Fruit fly (Drosophila melanogaster) whole organism, embryonic: ENCODE measurements around the gene Mdh2.

Experiments
- Atf3 ChIP-seq: fragments of 200-800 bp; sonication (Bioruptor generic); optimal IDR thresholded peaks from 3 replicates; lab custom pipeline; 2016; ENCODE audit warnings: missing biosample characterization, missing genetic modification characterization
- B-H2 ChIP-seq: fragments of 200-800 bp; sonication (Bioruptor generic); optimal IDR thresholded peaks from 2 replicates; lab custom pipeline; 2018; ENCODE audit warnings: missing biosample characterization, mild to moderate bottlenecking, missing genetic modification characterization
- BEAF-32 ChIP-seq: fragments of 200-800 bp; sonication (Bioruptor generic); optimal IDR thresholded peaks from 3 replicates; lab custom pipeline; 2017; ENCODE audit warnings: missing biosample characterization, missing genetic modification characterization, mild to moderate bottlenecking, moderate library complexity, missing genetic modification reagents
- Bdp1 ChIP-seq: fragments of 200-800 bp; sonication (Bioruptor generic); optimal IDR thresholded peaks from 3 replicates; lab custom pipeline; 2016; ENCODE audit warnings: missing biosample characterization, missing genetic modification characterization
- CG10209 ChIP-seq: fragments of 200-800 bp; sonication (Bioruptor generic); optimal IDR thresholded peaks from 3 replicates; lab custom pipeline; 2017; ENCODE audit warnings: missing biosample characterization, mild to moderate bottlenecking, missing genetic modification characterization, missing genetic modification reagents
- CG10431 ChIP-seq: fragments of 200-800 bp; sonication (Bioruptor generic); optimal IDR thresholded peaks from 3 replicates; lab custom pipeline; 2018; ENCODE audit warnings: missing biosample characterization, mild to moderate bottlenecking, missing genetic modification characterization
- CG12155 ChIP-seq: fragments of 200-800 bp; sonication (Bioruptor generic); optimal IDR thresholded peaks from 3 replicates; lab custom pipeline; 2016; ENCODE audit warnings: missing biosample characterization, missing genetic modification characterization
- CG15073 ChIP-seq: fragments of 200-800 bp; sonication (Bioruptor generic); optimal IDR thresholded peaks from 2 replicates; lab custom pipeline; 2016; ENCODE audit warnings: missing biosample characterization, missing genetic modification characterization
- CG15514 ChIP-seq: fragments of 200-800 bp; sonication (Bioruptor generic); optimal IDR thresholded peaks from 3 replicates; lab custom pipeline; 2017; ENCODE audit warnings: missing biosample characterization, missing genetic modification characterization, mild to moderate bottlenecking, moderate library complexity, missing genetic modification reagents
- CG17829 ChIP-seq: fragments of 200-800 bp; optimal IDR thresholded peaks from 2 replicates; lab custom pipeline; 2019; ENCODE audit warnings: missing biosample characterization, mild to moderate bottlenecking, missing genetic modification characterization, moderate library complexity
- CG18476 ChIP-seq: fragments of 200-800 bp; sonication (Bioruptor generic); optimal IDR thresholded peaks from 2 replicates; lab custom pipeline; 2016; ENCODE audit warnings: missing biosample characterization, mild to moderate bottlenecking, missing genetic modification characterization
- CG2129 ChIP-seq: fragments of 200-800 bp; sonication (Bioruptor generic); IDR thresholded peaks from 2 replicates; pipeline ENCODE4 v1.3.6; 2022; ENCODE audit warnings: missing biosample characterization, missing genetic modification characterization; ENCODE audit not compliant: partially characterized antibody
- CG3281 ChIP-seq: fragments of 200-800 bp; sonication (Bioruptor generic); optimal IDR thresholded peaks from 3 replicates; lab custom pipeline; 2017; ENCODE audit warnings: missing biosample characterization, mild to moderate bottlenecking, missing genetic modification characterization
- CG33557 ChIP-seq: fragments of 200-800 bp; sonication (Bioruptor generic); optimal IDR thresholded peaks from 2 replicates; lab custom pipeline; 2019; ENCODE audit warnings: missing biosample characterization, mild to moderate bottlenecking, missing genetic modification characterization, moderate library complexity
- CG34422 ChIP-seq: fragments of 200-800 bp; sonication (Bioruptor generic); IDR thresholded peaks from 3 replicates; pipeline ENCODE4 v1.3.6; 2022; ENCODE audit warnings: missing biosample characterization, missing genetic modification characterization
- CG42726 ChIP-seq: fragments of 200-800 bp; sonication (Bioruptor generic); IDR thresholded peaks from 2 replicates; pipeline ENCODE4 v1.3.6; 2022; ENCODE audit warnings: missing biosample characterization, missing genetic modification characterization; ENCODE audit not compliant: partially characterized antibody
- CG4820 ChIP-seq: fragments of 200-800 bp; sonication (Bioruptor generic); optimal IDR thresholded peaks from 3 replicates; lab custom pipeline; 2016; ENCODE audit warnings: missing biosample characterization, missing genetic modification characterization
- CG4854 ChIP-seq: fragments of 200-800 bp; sonication (Bioruptor generic); optimal IDR thresholded peaks from 2 replicates; lab custom pipeline; 2016; ENCODE audit warnings: missing biosample characterization, missing genetic modification characterization, inconsistent platforms
- CG7963 ChIP-seq: fragments of 200-800 bp; sonication (Bioruptor generic); IDR thresholded peaks from 3 replicates; pipeline ENCODE4 v1.3.6; 2022; ENCODE audit warnings: missing biosample characterization, missing genetic modification characterization; ENCODE audit not compliant: partially characterized antibody
- CkIIα-i1 ChIP-seq: fragments of 200-800 bp; sonication (Bioruptor generic); IDR thresholded peaks from 2 replicates; pipeline ENCODE4 v1.3.6; 2022; ENCODE audit warnings: missing biosample characterization, missing genetic modification characterization
- Deaf1 ChIP-seq: fragments of 200-800 bp; optimal IDR thresholded peaks from 3 replicates; lab custom pipeline; 2019; ENCODE audit warnings: missing biosample characterization, mild to moderate bottlenecking, missing genetic modification characterization, moderate library complexity
- Doc2 ChIP-seq: fragments of 200-800 bp; sonication (Bioruptor generic); IDR thresholded peaks from 2 replicates; pipeline ENCODE4 v1.3.6; 2022; ENCODE audit warnings: missing biosample characterization, missing genetic modification characterization
- Drgx ChIP-seq: fragments of 200-800 bp; sonication (Bioruptor generic); IDR thresholded peaks from 2 replicates; pipeline ENCODE4 v1.3.6; 2022; ENCODE audit warnings: missing biosample characterization, missing genetic modification characterization
- Fer1 ChIP-seq: fragments of 200-800 bp; sonication (Bioruptor generic); optimal IDR thresholded peaks from 2 replicates; lab custom pipeline; 2017; ENCODE audit warnings: missing biosample characterization, mild to moderate bottlenecking, missing genetic modification characterization
- Fer3 ChIP-seq: fragments of 200-800 bp; sonication (Bioruptor generic); optimal IDR thresholded peaks from 2 replicates; lab custom pipeline; 2018; ENCODE audit warnings: missing biosample characterization, mild to moderate bottlenecking, missing genetic modification characterization, moderate library complexity
- Gsc ChIP-seq: fragments of 200-800 bp; sonication (Bioruptor generic); IDR thresholded peaks from 2 replicates; pipeline ENCODE4 v1.3.6; 2022; ENCODE audit warnings: missing biosample characterization, missing genetic modification characterization
- Hmr ChIP-seq: fragments of 200-800 bp; sonication (Bioruptor generic); optimal IDR thresholded peaks from 3 replicates; lab custom pipeline; 2017; ENCODE audit warnings: mild to moderate bottlenecking, missing biosample characterization, missing genetic modification reagents, missing genetic modification characterization
- Hr3 ChIP-seq: fragments of 200-800 bp; sonication (Bioruptor generic); optimal IDR thresholded peaks from 3 replicates; lab custom pipeline; 2016; ENCODE audit warnings: missing biosample characterization, missing genetic modification characterization
- Mes4 ChIP-seq: fragments of 200-800 bp; sonication (Bioruptor generic); optimal IDR thresholded peaks from 2 replicates; lab custom pipeline; 2016; ENCODE audit warnings: missing biosample characterization, missing genetic modification characterization
- NFAT ChIP-seq: fragments of 200-800 bp; sonication (Bioruptor generic); IDR thresholded peaks from 2 replicates; pipeline ENCODE4 v1.3.6; 2022; ENCODE audit warnings: missing biosample characterization, missing genetic modification characterization
- Neu2 ChIP-seq: fragments of 200-800 bp; sonication (Bioruptor generic); optimal IDR thresholded peaks from 3 replicates; lab custom pipeline; 2016; ENCODE audit warnings: missing biosample characterization, missing genetic modification characterization, borderline replicate concordance
- Nf-YA ChIP-seq: fragments of 200-800 bp; sonication (Bioruptor generic); IDR thresholded peaks from 2 replicates; pipeline ENCODE4 v1.3.6; 2022; ENCODE audit warnings: missing biosample characterization, missing genetic modification characterization
- Poxn ChIP-seq: fragments of 200-800 bp; sonication (Bioruptor generic); IDR thresholded peaks from 2 replicates; pipeline ENCODE4 v1.3.6; 2022; ENCODE audit warnings: missing biosample characterization, missing genetic modification characterization
- Ptx1 ChIP-seq: fragments of 200-800 bp; sonication (Bioruptor generic); IDR thresholded peaks from 2 replicates; pipeline ENCODE4 v1.3.6; 2022; ENCODE audit warnings: missing biosample characterization, missing genetic modification characterization
- TFAM ChIP-seq: fragments of 200-800 bp; sonication (Bioruptor generic); optimal IDR thresholded peaks from 2 replicates; lab custom pipeline; 2017; ENCODE audit warnings: missing biosample characterization, missing genetic modification characterization, inconsistent platforms
- Xbp1 ChIP-seq: fragments of 200-800 bp; sonication (Bioruptor generic); optimal IDR thresholded peaks from 3 replicates; lab custom pipeline; 2016; ENCODE audit warnings: missing biosample characterization, mild to moderate bottlenecking, missing genetic modification characterization
- Xrp1 ChIP-seq: fragments of 200-800 bp; sonication (Bioruptor generic); IDR thresholded peaks from 2 replicates; pipeline ENCODE4 v1.3.6; 2022; ENCODE audit warnings: missing biosample characterization, missing genetic modification characterization
- ash1 ChIP-seq: fragments of 200-800 bp; sonication (Bioruptor generic); optimal IDR thresholded peaks from 2 replicates; lab custom pipeline; 2018; ENCODE audit warnings: missing biosample characterization, mild to moderate bottlenecking, missing genetic modification characterization
- bigmax ChIP-seq: fragments of 200-800 bp; sonication (Bioruptor generic); optimal IDR thresholded peaks from 2 replicates; lab custom pipeline; 2018; ENCODE audit warnings: missing biosample characterization, mild to moderate bottlenecking, missing genetic modification characterization
- dan ChIP-seq: fragments of 200-800 bp; sonication (Bioruptor generic); IDR thresholded peaks from 2 replicates; pipeline ENCODE4 v1.3.6; 2022; ENCODE audit warnings: missing biosample characterization, missing genetic modification characterization
- her ChIP-seq: fragments of 200-800 bp; sonication (Bioruptor generic); optimal IDR thresholded peaks from 2 replicates; lab custom pipeline; 2016; ENCODE audit warnings: missing biosample characterization, missing genetic modification characterization
- kay ChIP-seq: fragments of 200-800 bp; sonication (Bioruptor generic); optimal IDR thresholded peaks from 2 replicates; lab custom pipeline; 2016; ENCODE audit warnings: missing biosample characterization, missing genetic modification characterization
- maf-S ChIP-seq: fragments of 200-800 bp; sonication (Bioruptor generic); optimal IDR thresholded peaks from 2 replicates; lab custom pipeline; 2016; ENCODE audit warnings: missing biosample characterization, missing genetic modification characterization
- mam ChIP-seq: fragments of 200-800 bp; sonication (Bioruptor generic); optimal IDR thresholded peaks from 3 replicates; lab custom pipeline; 2016; ENCODE audit warnings: missing biosample characterization, missing genetic modification characterization
- pho ChIP-seq: fragments of 200-800 bp; sonication (Bioruptor generic); optimal IDR thresholded peaks from 2 replicates; lab custom pipeline; 2016; ENCODE audit warnings: missing biosample characterization, missing genetic modification characterization
- pros ChIP-seq: fragments of 200-800 bp; sonication (Bioruptor generic); optimal IDR thresholded peaks from 3 replicates; lab custom pipeline; 2019; ENCODE audit warnings: missing biosample characterization, mild to moderate bottlenecking, missing genetic modification characterization, moderate library complexity
- repo ChIP-seq: fragments of 200-800 bp; sonication (Bioruptor generic); optimal IDR thresholded peaks from 2 replicates; lab custom pipeline; 2016; ENCODE audit warnings: missing biosample characterization, missing genetic modification characterization
- sens-2 ChIP-seq: fragments of 200-800 bp; sonication (Bioruptor generic); IDR thresholded peaks from 2 replicates; pipeline ENCODE4 v1.3.6; 2022; ENCODE audit warnings: missing biosample characterization, missing genetic modification characterization
- slbo ChIP-seq: fragments of 200-800 bp; sonication (Bioruptor generic); IDR thresholded peaks from 2 replicates; pipeline ENCODE4 v1.3.6; 2022; ENCODE audit warnings: missing biosample characterization, missing genetic modification characterization
- vvl ChIP-seq: fragments of 200-800 bp; sonication (Bioruptor generic); IDR thresholded peaks from 2 replicates; pipeline ENCODE4 v1.3.6; 2022; ENCODE audit warnings: missing biosample characterization, missing genetic modification characterization
- zfh1 ChIP-seq: fragments of 200-800 bp; sonication (Bioruptor generic); IDR thresholded peaks from 3 replicates; pipeline ENCODE4 v1.3.6; 2022; ENCODE audit warnings: missing biosample characterization, missing genetic modification characterization

Mdh2 gene

dm6 chr3R:18228713-18229222 lies 2.6 kb downstream of the Mdh2 start (continued):
- TF ChIP-seq CG18476 (GFP tag; lab: Kevin White, UChicago) (no peak), B-H2 (GFP tag; lab: Kevin White, UChicago) (no peak), Deaf1 (tag; lab: Kevin White, UChicago) (no peak), CG34422 (GFP tag; lab: Robert Waterston, UW) (no peak), CG33557 (GFP tag; lab: Kevin White, UChicago) (no peak), ash1 (GFP tag; lab: Kevin White, UChicago) (no peak), Nf-YA (GFP tag; lab: Robert Waterston, UW) (0 out of 2 replicates have a peak, but pooled peaks have one; percentile 23), pros (GFP tag; lab: Kevin White, UChicago) (no peak), zfh1 (GFP tag; lab: Robert Waterston, UW) (no peak), Atf3 (GFP tag; lab: Kevin White, UChicago) (no peak), repo (peak; percentile 91), CG3281 (GFP tag; lab: Kevin White, UChicago) (no peak), CG15073 (GFP tag; lab: Kevin White, UChicago) (no peak), CG4854 (GFP tag; lab: Kevin White, UChicago) (no peak), Xbp1 (GFP tag; lab: Kevin White, UChicago) (no peak), vvl (GFP tag; lab: Robert Waterston, UW) (peak; percentile 31; the same call in 1 of the 2 replicates), Poxn (GFP tag; lab: Robert Waterston, UW) (no peak), Doc2 (no peak), sens-2 (GFP tag; lab: Robert Waterston, UW) (no peak), Bdp1 (GFP tag; lab: Kevin White, UChicago) (no peak), mam (GFP tag; lab: Kevin White, UChicago) (peak; percentile 6), Drgx (GFP tag; lab: Robert Waterston, UW) (0 out of 2 replicates have a peak, but pooled peaks have one; percentile 17), Mes4 (GFP tag; lab: Kevin White, UChicago) (no peak), maf-S (no peak), Fer1 (no peak), Xrp1 (0 out of 2 replicates have a peak, but pooled peaks have one; percentile 18), CG7963 (GFP tag; lab: Robert Waterston, UW) (no peak), pho (GFP tag; lab: Kevin White, UChicago) (no peak), kay (GFP tag; lab: Kevin White, UChicago) (no peak), slbo (GFP tag; lab: Robert Waterston, UW) (peak; percentile 24; the same call in 1 of the 2 replicates), CG42726 (no peak), Fer3 (no peak), bigmax (GFP tag; lab: Kevin White, UChicago) (no peak), BEAF-32 (no peak), Hr3 (GFP tag; lab: Kevin White, UChicago) (no peak), CG15514 (no peak), dan (GFP tag; lab: Robert Waterston, UW) (no peak), CG10209 (GFP tag; lab: Kevin White, UChicago) (no peak), NFAT (peak; percentile 47; the same call in 1 of the 2 replicates), Ptx1 (no peak), CG17829 (tag; lab: Kevin White, UChicago) (no peak), CG2129 (GFP tag; lab: Robert Waterston, UW) (no peak), CkIIα-i1 (GFP tag; lab: Robert Waterston, UW) (no peak), TFAM (GFP tag; lab: Kevin White, UChicago) (no peak), CG10431 (GFP tag; lab: Kevin White, UChicago) (no peak), CG4820 (GFP tag; lab: Kevin White, UChicago) (no peak), Gsc (GFP tag; lab: Robert Waterston, UW) (no peak), Hmr (GFP tag; lab: Kevin White, UChicago) (no peak), her (GFP tag; lab: Kevin White, UChicago) (no peak), Neu2 (GFP tag; lab: Kevin White, UChicago) (no peak), CG12155 (no peak)
